Fruit fly (Drosophila melanogaster): ENCODE results near the gene CG5274.
A peak's percentile ranks its signal among the peaks of the same experiment; 100 is the strongest.

CG5274 gene

DNA sequence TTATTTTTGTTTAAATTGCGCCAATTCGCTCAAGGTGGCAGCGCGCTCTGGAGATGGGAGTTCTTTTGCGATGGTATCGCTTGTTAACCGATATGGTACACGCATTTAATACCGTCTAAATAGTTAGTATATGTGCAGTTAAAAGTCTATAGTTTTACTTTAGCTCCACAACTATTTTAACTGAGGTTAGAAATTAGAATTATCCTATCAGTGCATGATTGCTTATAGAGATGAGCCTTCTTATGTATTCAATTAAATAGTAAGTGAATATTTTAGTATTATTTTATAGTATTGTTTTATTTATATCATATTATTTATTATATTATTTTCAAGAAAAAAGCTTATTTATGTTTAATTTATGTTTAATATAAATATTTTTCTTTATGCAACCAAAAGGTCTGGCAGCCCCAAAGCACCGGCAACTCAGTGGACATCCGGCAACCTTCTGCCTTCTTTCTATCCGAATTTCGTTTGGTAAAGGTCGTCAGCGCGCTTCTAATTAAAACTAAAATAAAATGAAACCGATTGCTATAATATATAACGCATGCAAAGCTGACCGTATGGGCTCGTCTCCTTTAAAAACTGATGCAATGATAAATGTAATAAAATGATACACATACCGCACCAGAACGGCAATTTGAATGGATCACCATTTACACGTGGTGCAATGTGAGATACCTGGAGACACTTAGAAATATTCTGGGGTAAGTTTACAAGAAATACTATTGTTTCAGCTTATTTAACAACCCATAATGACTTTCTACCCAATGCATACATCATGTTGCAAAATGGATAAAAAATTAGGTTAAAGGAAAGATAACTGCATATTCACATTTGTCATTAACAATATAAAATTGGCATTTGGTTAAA, 25.6 kb upstream of the CG5274 start, which contains the start of gene CG5199 (continued):
- TF ChIP-seq scrt (GFP tag; optimal IDR thresholded peaks at IDR 0.05) (no peak), PHDP (tag; optimal IDR thresholded peaks at IDR 0.05) (peak; percentile 62), br (optimal IDR thresholded peaks at IDR 0.05) (no peak), MTF-1 (GFP tag; optimal IDR thresholded peaks at IDR 0.05; ENCODE audit: borderline replicate concordance) (no peak), esg (GFP tag; conservative IDR thresholded peaks at IDR 0.05) (peak; percentile 33; the same call in 1 of the 2 replicates), HmgD (GFP tag; optimal IDR thresholded peaks at IDR 0.05) (no peak), Atf6 (GFP tag; IDR thresholded peaks at IDR 0.05) (no peak), CG10565 (GFP tag; optimal IDR thresholded peaks at IDR 0.05) (no peak), Dbx (GFP tag; IDR thresholded peaks at IDR 0.05) (peak; percentile 75; the same call in 2 of the 3 replicates), sna (GFP tag; IDR thresholded peaks at IDR 0.05; ENCODE audit: partially characterized antibody) (peak; percentile 60; the same call in 1 of the 2 replicates), Max (GFP tag; optimal IDR thresholded peaks at IDR 0.05) (peak; percentile 45), nmo (GFP tag; optimal IDR thresholded peaks at IDR 0.05) (peak; percentile 88), HLH4C (GFP tag; IDR thresholded peaks at IDR 0.05; ENCODE audit: partially characterized antibody) (peak; percentile 61; the same call in 1 of the 3 replicates), Vsx1 (GFP tag; optimal IDR thresholded peaks at IDR 0.05) (peak; percentile 23), bigmax (GFP tag; optimal IDR thresholded peaks at IDR 0.05) (peak; percentile 63), chif (GFP tag; optimal IDR thresholded peaks at IDR 0.05) (peak in 1 of 2 experiments; percentile 29), CG13296 (GFP tag; optimal IDR thresholded peaks at IDR 0.05) (peak; percentile 54), CG34422 (GFP tag; IDR thresholded peaks at IDR 0.05) (peak; percentile 57), CG12104 (GFP tag; optimal IDR thresholded peaks at IDR 0.05) (peak; percentile 49), NFAT (GFP tag; IDR thresholded peaks at IDR 0.05) (peak; percentile 69), eve (GFP tag; optimal IDR thresholded peaks at IDR 0.05) (no peak), CG7987 (GFP tag; optimal IDR thresholded peaks at IDR 0.05) (no peak), CG15601 (tag; optimal IDR thresholded peaks at IDR 0.05) (peak; percentile 65), CG18262 (tag; optimal IDR thresholded peaks at IDR 0.05) (peak; percentile 87), CG6654 (GFP tag; optimal IDR thresholded peaks at IDR 0.05) (peak; percentile 10), unpg (GFP tag; optimal IDR thresholded peaks at IDR 0.05) (peak; percentile 66), tio (GFP tag; optimal IDR thresholded peaks at IDR 0.05) (peak; percentile 67), CG17359 (tag; optimal IDR thresholded peaks at IDR 0.05) (peak; percentile 50), CG11696 (GFP tag; IDR thresholded peaks at IDR 0.05) (no peak), inv (GFP tag; IDR thresholded peaks at IDR 0.05; ENCODE audit: partially characterized antibody) (peak; percentile 84), Med (GFP tag) (peak; percentile 56), CG12299 (tag; optimal IDR thresholded peaks at IDR 0.05) (peak; percentile 45), CG14860 (GFP tag; IDR thresholded peaks at IDR 0.05; ENCODE audit: partially characterized antibody) (peak; percentile 62; the same call in 2 of the 3 replicates), Hey (tag; optimal IDR thresholded peaks at IDR 0.05) (no peak), slou (GFP tag; optimal IDR thresholded peaks at IDR 0.05) (peak; percentile 42), pan (optimal IDR thresholded peaks at IDR 0.05) (no peak), pan (GFP tag; optimal IDR thresholded peaks at IDR 0.05 in 1 of 2, IDR thresholded peaks at IDR 0.05 in 1 of 2) (peak in 1 of 2 experiments; percentile 65), D19A (tag; optimal IDR thresholded peaks at IDR 0.05) (peak; percentile 49), CG2129 (GFP tag; IDR thresholded peaks at IDR 0.05; ENCODE audit: partially characterized antibody) (peak; percentile 61; the same call in 1 of the 2 replicates), CG7372 (GFP tag; IDR thresholded peaks at IDR 0.05) (peak; percentile 65), HLH3B (GFP tag; IDR thresholded peaks at IDR 0.05) (peak; percentile 42; the same call in 1 of the 2 replicates), CG32532 (GFP tag; IDR thresholded peaks at IDR 0.05) (peak; percentile 49; the same call in 1 of the 2 replicates), HLH54F (GFP tag; optimal IDR thresholded peaks at IDR 0.05) (peak; percentile 25), Hr3 (GFP tag; optimal IDR thresholded peaks at IDR 0.05) (peak; percentile 79), Ravus (GFP tag; IDR thresholded peaks at IDR 0.05) (peak; percentile 5; the same call in 1 of the 2 replicates), Spps (tag; optimal IDR thresholded peaks at IDR 0.05) (peak; percentile 26), CG1024 (GFP tag; IDR thresholded peaks at IDR 0.05) (no peak), slp2 (GFP tag; optimal IDR thresholded peaks at IDR 0.05) (no peak)

All from whole organism, embryonic.